Worm (Caenorhabditis elegans) whole organism, mixed stage, embryonic: ENCODE data around the gene nhr-105.

Experiments
- lin-13 ChIP-seq: fragments of 150-350 bp; optimal IDR thresholded peaks from 2 replicates; lab custom pipeline; 2014; ENCODE audit warnings: missing biosample characterization, missing genetic modification characterization
- nhr-28 ChIP-seq: fragments of 150-350 bp; optimal IDR thresholded peaks from 2 replicates; lab custom pipeline; 2014; ENCODE audit warnings: missing biosample characterization, missing genetic modification characterization
- sptf-1 ChIP-seq: sonication (generic microtip); optimal IDR thresholded peaks from 2 replicates; lab custom pipeline; 2017; ENCODE audit warnings: mild to moderate bottlenecking, missing genetic modification characterization, moderate library complexity, missing compliant biosample characterization
- unc-120 ChIP-seq: sonication (generic microtip); optimal IDR thresholded peaks from 2 replicates; lab custom pipeline; 2017; ENCODE audit warnings: missing genetic modification characterization, missing compliant biosample characterization; ENCODE audit not compliant: poor library complexity, severe bottlenecking

ce11 chrIV:7062697-7063096 lies 12.7 kb downstream of the nhr-105 start:
- TF ChIP-seq lin-13 (tag; lab: Kevin White, UChicago) (no peak), sptf-1 (tag; lab: Kevin White, UChicago) (no peak), unc-120 (tag; lab: Kevin White, UChicago) (no peak), nhr-28 (no peak)
